Worm (Caenorhabditis elegans) whole organism, L4/young adult: ENCODE data around the gene Y1A5A.1.

Source experiments
- W03F9.2 ChIP-seq: fragments of 150-350 bp; optimal IDR thresholded peaks from 2 replicates; lab custom pipeline; 2014; ENCODE audit warnings: missing biosample characterization, missing genetic modification characterization
- dao-5 ChIP-seq: sonication (generic microtip); optimal IDR thresholded peaks from 2 replicates; lab custom pipeline; 2016; ENCODE audit warnings: missing genotype, missing genetic modification characterization, moderate library complexity, missing compliant biosample characterization
- him-1 ChIP-seq: sonication (generic microtip); optimal IDR thresholded peaks from 2 replicates; lab custom pipeline; 2016; ENCODE audit warnings: missing genotype, missing genetic modification reagents, missing genetic modification characterization, missing compliant biosample characterization

Gene Y1A5A.1

ce11 chrIII:3974503-3974902 lies 12.0 kb downstream of the Y1A5A.1 start:
- TF ChIP-seq W03F9.2 (tag; lab: Kevin White, UChicago) (no peak), dao-5 (no peak), him-1 (no peak)

- no peak for TF ChIP-seq dao-5
- TF ChIP-seq W03F9.2 (tag; lab: Kevin White, UChicago) = no peak
- TF ChIP-seq him-1 = no peak
Observed at ce11 chrIII:3972687-3973086, 13.8 kb downstream of the Y1A5A.1 start, which contains the start of gene R10E9.4. R10E9.4 (minus strand) TSS chrIII:3972787.

ce11 chrIII:3970395-3970794 lies 16.1 kb downstream of the Y1A5A.1 start:
- no peak for TF ChIP-seq him-1

- TF ChIP-seq W03F9.2 (tag; lab: Kevin White, UChicago) (no peak), him-1 (no peak), dao-5 (no peak)
Observed at ce11 chrIII:3969133-3969532, 17.3 kb downstream of the Y1A5A.1 start.

ce11 chrIII:3966143-3966542 lies 20.3 kb downstream of the Y1A5A.1 start:
- TF ChIP-seq him-1 (no peak), dao-5 (no peak), W03F9.2 (tag; lab: Kevin White, UChicago) (no peak)

ce11 chrIII:3964237-3964636 lies 22.2 kb downstream of the Y1A5A.1 start, which contains the start of gene R10E9.2:
R10E9.2 (minus strand) TSS chrIII:3964337.
- TF ChIP-seq dao-5 = no peak
- no peak for TF ChIP-seq him-1
- no peak for TF ChIP-seq W03F9.2 (tag; lab: Kevin White, UChicago)

- TF ChIP-seq dao-5 (no peak), W03F9.2 (tag; lab: Kevin White, UChicago) (no peak), him-1 (no peak)
Observed at ce11 chrIII:3959987-3960386, 26.5 kb downstream of the Y1A5A.1 start, which contains the start of gene R10E9.3. R10E9.3 (plus strand) TSS chrIII:3960221.

- no peak for TF ChIP-seq dao-5
- TF ChIP-seq W03F9.2 (tag; lab: Kevin White, UChicago) = no peak
- TF ChIP-seq him-1 = no peak
Observed at ce11 chrIII:3959206-3959605, 27.3 kb downstream of the Y1A5A.1 start.

ce11 chrIII:3957850-3958249 lies 28.6 kb downstream of the Y1A5A.1 start:
- no peak for TF ChIP-seq him-1
- no peak for TF ChIP-seq dao-5
- TF ChIP-seq W03F9.2 (tag; lab: Kevin White, UChicago) = no peak

ce11 chrIII:3957119-3957739 lies 29.2 kb downstream of the Y1A5A.1 start:
- TF ChIP-seq dao-5 = no peak
- no peak for TF ChIP-seq him-1
- no peak for TF ChIP-seq W03F9.2 (tag; lab: Kevin White, UChicago)

- no peak for TF ChIP-seq him-1
- no peak for TF ChIP-seq W03F9.2 (tag; lab: Kevin White, UChicago)
- TF ChIP-seq dao-5 = no peak
Observed at ce11 chrIII:3956293-3956692, 30.2 kb downstream of the Y1A5A.1 start, which contains the start of gene F37A8.5. F37A8.5 (plus strand) TSS chrIII:3956624.

ce11 chrIII:3955674-3956073 lies 30.8 kb downstream of the Y1A5A.1 start:
- no peak for TF ChIP-seq W03F9.2 (tag; lab: Kevin White, UChicago)
- peak; percentile 39 for TF ChIP-seq him-1
- no peak for TF ChIP-seq dao-5

- TF ChIP-seq him-1 (no peak), dao-5 (no peak), W03F9.2 (tag; lab: Kevin White, UChicago) (no peak)
Observed at ce11 chrIII:3954828-3955227, 31.6 kb downstream of the Y1A5A.1 start.

ce11 chrIII:3954220-3954619 lies 32.2 kb downstream of the Y1A5A.1 start:
- TF ChIP-seq dao-5 (no peak), W03F9.2 (tag; lab: Kevin White, UChicago) (no peak), him-1 (no peak)

- no peak for TF ChIP-seq dao-5
- no peak for TF ChIP-seq W03F9.2 (tag; lab: Kevin White, UChicago)
- peak; percentile 26 for TF ChIP-seq him-1
Observed at ce11 chrIII:3953235-3953634, 33.2 kb downstream of the Y1A5A.1 start.

- no peak for TF ChIP-seq dao-5
- no peak for TF ChIP-seq him-1
- TF ChIP-seq W03F9.2 (tag; lab: Kevin White, UChicago) = no peak
Observed at ce11 chrIII:3952058-3952457, 34.4 kb downstream of the Y1A5A.1 start.
